Fruit fly (Drosophila melanogaster) whole organism, embryonic: ENCODE results near the gene CG42494.

ENCODE experiments used
- CG10147 ChIP-seq: fragments of 200-800 bp; sonication (Bioruptor generic); optimal IDR thresholded peaks from 2 replicates; lab custom pipeline; 2019; ENCODE audit warnings: missing biosample characterization, mild to moderate bottlenecking, missing genetic modification characterization, moderate library complexity
- CG11695 ChIP-seq: fragments of 200-800 bp; sonication (Bioruptor generic); IDR thresholded peaks from 3 replicates; pipeline ENCODE4 v1.3.6; 2022; ENCODE audit warnings: missing biosample characterization, missing genetic modification characterization
- CG1233 ChIP-seq: fragments of 200-800 bp; sonication (Bioruptor generic); optimal IDR thresholded peaks from 4 replicates; lab custom pipeline; 2018; ENCODE audit warnings: missing biosample characterization, mild to moderate bottlenecking, missing genetic modification characterization
- CG12391 ChIP-seq: fragments of 200-800 bp; sonication (Bioruptor generic); optimal IDR thresholded peaks from 3 replicates; lab custom pipeline; 2018; ENCODE audit warnings: missing biosample characterization, mild to moderate bottlenecking, missing genetic modification characterization, moderate library complexity
- CG13287 ChIP-seq: fragments of 200-800 bp; sonication (Bioruptor generic); IDR thresholded peaks from 2 replicates; pipeline ENCODE4 v1.3.6; 2022; ENCODE audit warnings: missing biosample characterization, missing genetic modification characterization; ENCODE audit not compliant: partially characterized antibody
- CG15269 ChIP-seq: fragments of 200-800 bp; sonication (Bioruptor generic); optimal IDR thresholded peaks from 2 replicates; lab custom pipeline; 2018; ENCODE audit warnings: missing biosample characterization, mild to moderate bottlenecking, missing genetic modification characterization, moderate library complexity
- CG15696 ChIP-seq: fragments of 200-800 bp; sonication (Bioruptor generic); optimal IDR thresholded peaks from 2 replicates; lab custom pipeline; 2019; ENCODE audit warnings: missing biosample characterization, mild to moderate bottlenecking, missing genetic modification characterization, moderate library complexity
- CG2875 ChIP-seq: fragments of 200-800 bp; sonication (Bioruptor generic); optimal IDR thresholded peaks from 2 replicates; lab custom pipeline; 2017; ENCODE audit warnings: missing biosample characterization, mild to moderate bottlenecking, missing genetic modification characterization, missing genetic modification reagents
- CG31224 ChIP-seq: fragments of 200-800 bp; sonication (Bioruptor generic); IDR thresholded peaks from 2 replicates; pipeline ENCODE4 v1.3.6; 2022; ENCODE audit warnings: missing biosample characterization, missing genetic modification characterization
- CG31388 ChIP-seq: fragments of 200-800 bp; sonication (Bioruptor generic); optimal IDR thresholded peaks from 2 replicates; lab custom pipeline; 2016; ENCODE audit warnings: missing biosample characterization, missing genetic modification characterization
- CG3407 ChIP-seq: fragments of 200-800 bp; sonication (Bioruptor generic); optimal IDR thresholded peaks from 2 replicates; lab custom pipeline; 2018; ENCODE audit warnings: missing biosample characterization, mild to moderate bottlenecking, missing genetic modification characterization
- CG4282 ChIP-seq: fragments of 200-800 bp; sonication (Bioruptor generic); optimal IDR thresholded peaks from 2 replicates; lab custom pipeline; 2016; ENCODE audit warnings: missing biosample characterization, missing genetic modification characterization
- CG4617 ChIP-seq: fragments of 200-800 bp; sonication (Bioruptor generic); optimal IDR thresholded peaks from 3 replicates; lab custom pipeline; 2016; ENCODE audit warnings: missing biosample characterization, missing genetic modification characterization, borderline replicate concordance
- CG4854 ChIP-seq: fragments of 200-800 bp; sonication (Bioruptor generic); optimal IDR thresholded peaks from 2 replicates; lab custom pipeline; 2016; ENCODE audit warnings: missing biosample characterization, missing genetic modification characterization, inconsistent platforms
- CG9932 ChIP-seq: fragments of 200-800 bp; sonication (Bioruptor generic); IDR thresholded peaks from 2 replicates; pipeline ENCODE4 v1.3.6; 2022; ENCODE audit warnings: missing biosample characterization, missing genetic modification characterization
- Dll ChIP-seq: fragments of 200-800 bp; sonication (Bioruptor generic); IDR thresholded peaks from 4 replicates; pipeline ENCODE4 v1.3.6; 2022; ENCODE audit warnings: missing biosample characterization, missing genetic modification characterization; ENCODE audit not compliant: partially characterized antibody
- Doc3 ChIP-seq: fragments of 200-800 bp; sonication (Bioruptor generic); IDR thresholded peaks from 3 replicates; pipeline ENCODE4 v1.3.6; 2022; ENCODE audit warnings: missing biosample characterization, missing genetic modification characterization; ENCODE audit not compliant: partially characterized antibody
- Elba2 ChIP-seq: fragments of 200-800 bp; sonication (Bioruptor generic); optimal IDR thresholded peaks from 3 replicates; lab custom pipeline; 2016; ENCODE audit warnings: missing biosample characterization, missing genetic modification characterization
- Ets65A ChIP-seq: fragments of 200-800 bp; sonication (Bioruptor generic); peaks from one replicate; lab custom pipeline; 2016; ENCODE audit warnings: missing biosample characterization, missing genetic modification characterization
- GATAe ChIP-seq: fragments of 200-800 bp; sonication (Bioruptor generic); conservative IDR thresholded peaks from 2 replicates; pipeline ENCODE4 v1.3.6; 2022; ENCODE audit warnings: missing biosample characterization, missing genetic modification characterization
- HLH3B ChIP-seq: fragments of 200-800 bp; sonication (Bioruptor generic); IDR thresholded peaks from 2 replicates; pipeline ENCODE4 v1.3.6; 2022; ENCODE audit warnings: missing biosample characterization, missing genetic modification characterization
- Pdp1 ChIP-seq, 2 experiments: fragments of 200-800 bp; sonication (Bioruptor generic); optimal IDR thresholded peaks; 3 replicates each; lab custom pipeline; 2016; ENCODE audit warnings: missing biosample characterization in 2 of 2, missing genetic modification characterization in 2 of 2, mild to moderate bottlenecking in 1 of 2, moderate library complexity in 1 of 2
- Side ChIP-seq: fragments of 200-800 bp; sonication (Bioruptor generic); optimal IDR thresholded peaks from 2 replicates; lab custom pipeline; 2016; ENCODE audit warnings: missing biosample characterization, missing genetic modification characterization
- Stat92E ChIP-seq, 3 experiments: fragments of >200 bp in 2 of 3; fragments of 200-800 bp in 1 of 3; sonication (Bioruptor generic) in 1 of 3; optimal IDR thresholded peaks; 2 replicates each; lab custom pipeline; 2017 to 2019; ENCODE audit warnings: missing biosample characterization in 3 of 3, missing genetic modification characterization in 3 of 3, mild to moderate bottlenecking in 1 of 3, moderate library complexity in 1 of 3
- Taf1 ChIP-seq: fragments of 200-800 bp; sonication (Bioruptor generic); IDR thresholded peaks from 2 replicates; pipeline ENCODE4 v1.3.6; 2022; ENCODE audit warnings: missing biosample characterization, missing genetic modification characterization
- Xbp1 ChIP-seq: fragments of 200-800 bp; sonication (Bioruptor generic); optimal IDR thresholded peaks from 3 replicates; lab custom pipeline; 2016; ENCODE audit warnings: missing biosample characterization, mild to moderate bottlenecking, missing genetic modification characterization
- abd-A ChIP-seq: fragments of 200-800 bp; sonication (Bioruptor generic); optimal IDR thresholded peaks from 3 replicates; lab custom pipeline; 2019; ENCODE audit warnings: missing biosample characterization, mild to moderate bottlenecking, missing genetic modification characterization, moderate library complexity
- bcd ChIP-seq: fragments of 200-800 bp; sonication (Bioruptor generic); optimal IDR thresholded peaks from 2 replicates; lab custom pipeline; 2017; ENCODE audit warnings: missing biosample characterization, mild to moderate bottlenecking, missing genetic modification characterization
- chinmo ChIP-seq: fragments of 200-800 bp; sonication (Bioruptor generic); IDR thresholded peaks from 4 replicates; pipeline ENCODE4 v1.3.6; 2022; ENCODE audit warnings: missing biosample characterization, missing genetic modification characterization; ENCODE audit not compliant: partially characterized antibody
- crol ChIP-seq: fragments of 200-800 bp; sonication (Bioruptor generic); IDR thresholded peaks from 2 replicates; pipeline ENCODE4 v1.3.6; 2022; ENCODE audit warnings: missing biosample characterization, missing genetic modification characterization
- cwo ChIP-seq: fragments of 200-800 bp; sonication (Bioruptor generic); optimal IDR thresholded peaks from 3 replicates; lab custom pipeline; 2017; ENCODE audit warnings: missing biosample characterization, missing genetic modification characterization, mild to moderate bottlenecking, moderate library complexity, missing genetic modification reagents
- exex ChIP-seq: fragments of 200-800 bp; sonication (Bioruptor generic); optimal IDR thresholded peaks from 4 replicates; lab custom pipeline; 2018; ENCODE audit warnings: missing biosample characterization, mild to moderate bottlenecking, missing genetic modification characterization, moderate library complexity
- fd64A ChIP-seq: fragments of 200-800 bp; sonication (Bioruptor generic); optimal IDR thresholded peaks from 3 replicates; lab custom pipeline; 2018; ENCODE audit warnings: missing biosample characterization, mild to moderate bottlenecking, missing genetic modification characterization
- gcm2 ChIP-seq: fragments of 200-800 bp; sonication (Bioruptor generic); optimal IDR thresholded peaks from 2 replicates; lab custom pipeline; 2016; ENCODE audit warnings: missing biosample characterization, missing genetic modification characterization
- gfzf ChIP-seq: fragments of 200-800 bp; sonication (Bioruptor generic); optimal IDR thresholded peaks from 2 replicates; lab custom pipeline; 2016; ENCODE audit warnings: missing biosample characterization, mild to moderate bottlenecking, missing genetic modification characterization, moderate library complexity
- hkb ChIP-seq, 2 experiments: fragments of 200-800 bp in 1 of 2; fragments of >200 bp in 1 of 2; sonication (Bioruptor generic) in 1 of 2; IDR thresholded peaks in 1 of 2; optimal IDR thresholded peaks in 1 of 2; 2 replicates each; pipeline versions ENCODE4 v1.3.6 to Lab custom; 2017 to 2022; ENCODE audit warnings: missing biosample characterization in 1 of 2, missing genetic modification characterization in 1 of 2
- lmd ChIP-seq: fragments of 200-800 bp; sonication (Bioruptor generic); IDR thresholded peaks from 2 replicates; pipeline ENCODE4 v1.3.6; 2022; ENCODE audit warnings: missing biosample characterization, missing genetic modification characterization
- lov ChIP-seq, 2 experiments: fragments of 200-800 bp in 1 of 2; fragments of >200 bp in 1 of 2; sonication (Bioruptor generic) in 1 of 2; IDR thresholded peaks in 1 of 2; optimal IDR thresholded peaks in 1 of 2; 2 replicates in 1 of 2; 3 replicates in 1 of 2; pipeline versions ENCODE4 v1.3.6 to Lab custom; 2017 to 2022; ENCODE audit warnings: missing biosample characterization in 1 of 2, missing genetic modification characterization in 1 of 2
- mam ChIP-seq: fragments of 200-800 bp; sonication (Bioruptor generic); optimal IDR thresholded peaks from 3 replicates; lab custom pipeline; 2016; ENCODE audit warnings: missing biosample characterization, missing genetic modification characterization
- prd ChIP-seq, 3 experiments: fragments of >200 bp in 2 of 3; fragments of 200-800 bp in 1 of 3; sonication (Bioruptor generic) in 1 of 3; optimal IDR thresholded peaks in 2 of 3; IDR thresholded peaks in 1 of 3; 2 replicates in 2 of 3; 3 replicates in 1 of 3; pipeline versions ENCODE4 v1.3.6 to Lab custom; 2017 to 2022; ENCODE audit warnings: missing biosample characterization in 1 of 3, missing genetic modification characterization in 1 of 3
- psq ChIP-seq: fragments of 200-800 bp; sonication (Bioruptor generic); optimal IDR thresholded peaks from 2 replicates; lab custom pipeline; 2017; ENCODE audit warnings: missing biosample characterization, missing genetic modification characterization
- rib ChIP-seq: fragments of 200-800 bp; sonication (Bioruptor generic); IDR thresholded peaks from 2 replicates; pipeline ENCODE4 v1.3.6; 2022; ENCODE audit warnings: missing biosample characterization, missing genetic modification characterization
- sens-2 ChIP-seq: fragments of 200-800 bp; sonication (Bioruptor generic); IDR thresholded peaks from 2 replicates; pipeline ENCODE4 v1.3.6; 2022; ENCODE audit warnings: missing biosample characterization, missing genetic modification characterization
- tin ChIP-seq: fragments of 200-800 bp; sonication (Bioruptor generic); optimal IDR thresholded peaks from 3 replicates; lab custom pipeline; 2016; ENCODE audit warnings: missing biosample characterization, missing genetic modification characterization
- unpg ChIP-seq: fragments of 200-800 bp; sonication (Bioruptor generic); optimal IDR thresholded peaks from 3 replicates; lab custom pipeline; 2018; ENCODE audit warnings: missing biosample characterization, mild to moderate bottlenecking, missing genetic modification characterization, moderate library complexity
- wor ChIP-seq: fragments of 200-800 bp; sonication (Bioruptor generic); IDR thresholded peaks from 2 replicates; pipeline ENCODE4 v1.3.6; 2022; ENCODE audit warnings: missing biosample characterization, missing genetic modification characterization

CG42494 gene

DNA sequence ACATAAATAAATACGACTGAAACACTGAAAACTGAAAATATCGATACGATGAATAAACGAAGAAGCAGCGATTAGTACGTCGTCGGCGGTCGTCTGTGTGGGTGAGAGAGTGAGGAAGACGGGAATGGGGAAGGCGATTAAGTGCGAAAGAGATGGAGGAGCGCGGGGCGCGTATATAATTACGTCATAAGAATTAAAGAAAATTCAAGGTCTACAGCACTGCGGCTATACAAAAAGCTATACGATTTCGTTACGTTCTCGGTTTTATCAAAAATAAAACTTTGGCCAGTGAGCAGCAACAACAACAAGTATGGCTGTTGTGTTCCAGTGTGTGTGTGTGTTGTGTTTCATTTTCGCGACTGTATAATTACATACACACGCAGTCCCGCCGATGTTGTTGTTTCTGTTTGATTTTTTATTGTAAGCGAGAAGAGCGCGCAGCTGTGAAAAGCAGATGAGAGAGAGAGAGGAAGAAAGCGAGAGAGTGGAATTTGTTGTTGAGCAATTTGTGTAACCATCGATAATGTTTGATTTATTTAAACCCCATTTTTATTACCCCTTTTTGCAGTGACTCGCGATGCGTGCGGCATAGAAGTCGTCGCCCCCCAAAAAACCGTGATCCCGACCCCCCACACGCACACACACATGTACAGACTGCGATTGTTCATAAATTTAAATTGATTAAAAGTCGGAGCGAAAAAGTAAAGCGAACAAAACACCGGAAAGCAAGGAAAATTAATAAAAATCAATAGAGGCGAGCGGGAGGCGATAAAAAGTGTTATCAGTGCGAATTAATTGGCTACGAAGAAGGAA is 34.9 kb upstream of the CG42494 start (continued):
- TF ChIP-seq tin (no peak), bcd (GFP tag; lab: Kevin White, UChicago) (no peak), Pdp1 (GFP tag; optimal IDR thresholded peaks at IDR 0.05; lab: Kevin White, UChicago) (peak in 1 of 2 experiments; percentile 100), exex (tag; lab: Kevin White, UChicago) (peak; percentile 85), Elba2 (GFP tag; lab: Kevin White, UChicago) (no peak), CG10147 (GFP tag; lab: Kevin White, UChicago) (peak; percentile 19), CG15696 (tag; lab: Kevin White, UChicago) (no peak), CG15269 (no peak), psq (GFP tag; lab: Kevin White, UChicago) (no peak), HLH3B (no peak), CG31388 (no peak), rib (GFP tag; lab: Robert Waterston, UW) (peak; percentile 86), hkb (optimal IDR thresholded peaks at IDR 0.05; lab: Kevin White, UChicago) (no peak), hkb (GFP tag; IDR thresholded peaks at IDR 0.05; lab: Robert Waterston, UW) (no peak), fd64A (GFP tag; lab: Kevin White, UChicago) (no peak), CG9932 (GFP tag; lab: Robert Waterston, UW) (peak; percentile 13; the same call in 1 of the 2 replicates), Taf1 (no peak), crol (peak; percentile 92), cwo (GFP tag; lab: Kevin White, UChicago) (peak; percentile 46), GATAe (GFP tag; lab: Robert Waterston, UW) (peak; percentile 33; the same call in 1 of the 2 replicates), mam (no peak), Ets65A (no peak), CG4854 (GFP tag; lab: Kevin White, UChicago) (no peak), CG1233 (GFP tag; lab: Kevin White, UChicago) (no peak), CG4617 (GFP tag; lab: Kevin White, UChicago) (no peak), CG12391 (tag; lab: Kevin White, UChicago) (no peak), abd-A (peak; percentile 99), CG13287 (GFP tag; lab: Robert Waterston, UW) (peak; percentile 46; the same call in 1 of the 2 replicates), CG2875 (no peak), prd (optimal IDR thresholded peaks at IDR 0.05; lab: Kevin White, UChicago) (no peak), prd (GFP tag; IDR thresholded peaks at IDR 0.05; lab: Robert Waterston, UW) (no peak), wor (GFP tag; lab: Robert Waterston, UW) (no peak), Dll (GFP tag; lab: Robert Waterston, UW) (0 out of 4 replicates have a peak, but pooled peaks have one; percentile 32), CG3407 (GFP tag; lab: Kevin White, UChicago) (no peak), lmd (no peak), Side (GFP tag; lab: Kevin White, UChicago) (no peak), gfzf (no peak), sens-2 (GFP tag; lab: Robert Waterston, UW) (no peak), unpg (GFP tag; lab: Kevin White, UChicago) (no peak), chinmo (GFP tag; lab: Robert Waterston, UW) (peak; percentile 69; the same call in 2 of the 4 replicates), CG31224 (GFP tag; lab: Robert Waterston, UW) (no peak), CG4282 (no peak), Stat92E (GFP tag; optimal IDR thresholded peaks at IDR 0.05; lab: Kevin White, UChicago) (no peak), gcm2 (no peak), Doc3 (GFP tag; lab: Robert Waterston, UW) (no peak), Xbp1 (GFP tag; lab: Kevin White, UChicago) (no peak), lov (optimal IDR thresholded peaks at IDR 0.05; lab: Kevin White, UChicago) (no peak), lov (GFP tag; IDR thresholded peaks at IDR 0.05; lab: Robert Waterston, UW) (no peak), CG11695 (no peak)
